Worm (Caenorhabditis elegans) whole organism, mixed stage, embryonic: ENCODE results near the gene sdz-24.
"Not testable (repeated sequence)": the region's sequence is repeated elsewhere in the genome, so short reads cannot be mapped to it uniquely, and the experiment has no call there.

Source experiments
- ceh-83 ChIP-seq: fragments of 200-800 bp; sonication (Bioruptor generic); optimal IDR thresholded peaks from 2 replicates; lab custom pipeline; 2018; ENCODE audit warnings: mild to moderate bottlenecking, missing genetic modification characterization, missing compliant biosample characterization
- drap-1 ChIP-seq: fragments of 200-800 bp; sonication (Bioruptor generic); optimal IDR thresholded peaks from 3 replicates; lab custom pipeline; 2018; ENCODE audit warnings: mild to moderate bottlenecking, missing genetic modification characterization, missing compliant biosample characterization
- elt-3 ChIP-seq: fragments of 150-350 bp; optimal IDR thresholded peaks from 2 replicates; lab custom pipeline; 2014; ENCODE audit warnings: missing biosample characterization, missing genetic modification characterization
- pha-4 ChIP-seq: fragments of 150-350 bp; optimal IDR thresholded peaks from 2 replicates; lab custom pipeline; 2018; ENCODE audit warnings: missing biosample characterization, missing genetic modification reagents, missing genetic modification characterization
- unc-62 ChIP-seq: fragments of 150-350 bp; optimal IDR thresholded peaks from 2 replicates; lab custom pipeline; 2014; ENCODE audit warnings: missing biosample characterization, missing genetic modification reagents, missing genetic modification characterization

DNA sequence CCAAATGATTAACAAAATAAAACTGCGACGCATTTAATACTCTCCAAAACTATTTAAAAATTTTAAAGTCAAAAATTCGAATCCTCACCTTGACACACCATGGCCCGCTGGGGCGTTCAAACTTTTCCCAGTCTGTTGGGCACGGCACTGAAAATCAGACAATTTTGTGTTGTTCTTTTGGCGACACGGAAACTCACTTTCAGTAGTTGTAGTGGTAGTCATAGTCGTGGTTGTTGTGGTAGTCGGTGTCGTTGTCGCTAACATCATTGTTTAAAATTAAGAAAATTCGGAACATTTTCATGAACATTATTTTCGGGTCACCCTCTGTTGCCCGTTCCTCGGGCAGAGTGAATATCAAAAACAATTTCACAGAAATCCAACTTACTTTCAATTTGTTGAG, 46.1 kb upstream of the sdz-24 start, which contains the start of gene clec-118:
- not testable (repeated sequence) for TF ChIP-seq unc-62; elt-3 (tag; lab: Kevin White, UChicago); drap-1; pha-4 (tag; lab: Kevin White, UChicago); ceh-83 (GFP tag; lab: Kevin White, UChicago)
